Fruit fly (Drosophila melanogaster) Kc167 (cell line): Measurements from ENCODE around the gene CG33095.

ENCODE experiments used
- Myc ChIP-seq: fragments of >200 bp; optimal IDR thresholded peaks from 2 replicates; lab custom pipeline; 2017; ENCODE audit warnings: missing external identifiers
- Sin3A ChIP-seq: fragments of >200 bp; optimal IDR thresholded peaks from 2 replicates; lab custom pipeline; 2018; ENCODE audit warnings: missing external identifiers
- h ChIP-seq: fragments of >200 bp; optimal IDR thresholded peaks from 3 replicates; lab custom pipeline; 2018; ENCODE audit warnings: missing external identifiers
- insv ChIP-seq: fragments of >200 bp; optimal IDR thresholded peaks from 3 replicates; lab custom pipeline; 2018; ENCODE audit warnings: missing external identifiers
- psq ChIP-seq: fragments of >200 bp; optimal IDR thresholded peaks from 2 replicates; lab custom pipeline; 2017; ENCODE audit warnings: missing external identifiers
- ttk ChIP-seq: sonication (Bioruptor generic); optimal IDR thresholded peaks from 2 replicates; lab custom pipeline; 2017; ENCODE audit warnings: missing external identifiers

DNA sequence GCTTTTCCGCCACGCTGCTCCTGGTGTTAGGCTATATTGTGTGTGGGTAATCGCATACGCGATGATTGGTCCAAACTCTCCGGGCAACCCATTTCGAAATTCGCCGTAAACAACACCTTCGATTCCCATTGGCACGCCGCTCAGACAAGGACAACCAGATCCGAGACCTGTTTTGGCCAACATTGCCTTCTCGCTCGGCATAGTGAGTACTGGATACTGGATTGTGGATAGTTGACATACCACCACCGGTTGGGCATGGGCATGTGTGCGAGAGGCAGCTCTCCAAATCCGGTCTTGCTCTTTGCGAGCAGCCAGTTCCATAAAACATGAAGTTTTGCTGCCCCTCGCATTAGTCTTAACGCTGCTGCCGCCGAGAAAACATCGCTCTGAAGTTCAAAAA lies 2.8 kb upstream of the CG33095 start, which contains the start of gene fd96Cb:
- TF ChIP-seq h (lab: Kevin White, UChicago) (no peak), Myc (lab: Kevin White, UChicago) (no peak), ttk (lab: Kevin White, UChicago) (no peak), psq (lab: Kevin White, UChicago) (no peak), insv (lab: Kevin White, UChicago) (no peak), Sin3A (lab: Kevin White, UChicago) (no peak)
